Worm (Caenorhabditis elegans) whole organism, late embryonic: ENCODE measurements around the gene nhr-30.

Experiments used
- C08G9.2 ChIP-seq: sonication (generic microtip); optimal IDR thresholded peaks from 2 replicates; lab custom pipeline; 2016; ENCODE audit warnings: mild to moderate bottlenecking, missing genetic modification characterization, moderate library complexity, missing compliant biosample characterization
- C38D4.7 ChIP-seq: fragments of 200-800 bp; sonication (Bioruptor generic); optimal IDR thresholded peaks from 2 replicates; lab custom pipeline; 2018; ENCODE audit warnings: mild to moderate bottlenecking, missing genetic modification characterization, moderate library complexity, missing compliant biosample characterization
- F13H6.1 ChIP-seq: sonication (generic microtip); optimal IDR thresholded peaks from 2 replicates; lab custom pipeline; 2016; ENCODE audit warnings: missing genetic modification characterization, missing compliant biosample characterization
- Y22D7AL.16 ChIP-seq: sonication (generic microtip); optimal IDR thresholded peaks from 2 replicates; lab custom pipeline; 2016; ENCODE audit warnings: missing genetic modification characterization, missing compliant biosample characterization
- ahr-1 ChIP-seq: sonication (generic microtip); optimal IDR thresholded peaks from 2 replicates; lab custom pipeline; 2016; ENCODE audit warnings: missing genetic modification characterization, missing compliant biosample characterization
- ama-1 ChIP-seq: fragments of 150-350 bp; optimal IDR thresholded peaks from 2 replicates; lab custom pipeline; 2014
- ceh-14 ChIP-seq: sonication (generic microtip); optimal IDR thresholded peaks from 2 replicates; lab custom pipeline; 2016; ENCODE audit warnings: missing genotype, missing genetic modification characterization, missing compliant biosample characterization
- ceh-24 ChIP-seq: sonication (generic microtip); optimal IDR thresholded peaks from 2 replicates; lab custom pipeline; 2016; ENCODE audit warnings: mild to moderate bottlenecking, missing genetic modification characterization, missing compliant biosample characterization
- ceh-34 ChIP-seq: sonication (generic microtip); optimal IDR thresholded peaks from 2 replicates; lab custom pipeline; 2016; ENCODE audit warnings: mild to moderate bottlenecking, missing genetic modification characterization, missing compliant biosample characterization
- ceh-6 ChIP-seq: fragments of 200-800 bp; sonication (Bioruptor generic); optimal IDR thresholded peaks from 2 replicates; lab custom pipeline; 2018; ENCODE audit warnings: mild to moderate bottlenecking, missing genetic modification characterization, missing compliant biosample characterization
- che-1 ChIP-seq: sonication (generic microtip); optimal IDR thresholded peaks from 2 replicates; lab custom pipeline; 2016; ENCODE audit warnings: mild to moderate bottlenecking, missing genetic modification characterization, missing compliant biosample characterization
- dmd-4 ChIP-seq: sonication (generic microtip); optimal IDR thresholded peaks from 2 replicates; lab custom pipeline; 2016; ENCODE audit warnings: borderline replicate concordance, missing genetic modification characterization, missing compliant biosample characterization
- dve-1 ChIP-seq: sonication (generic microtip); optimal IDR thresholded peaks from 2 replicates; lab custom pipeline; 2017; ENCODE audit warnings: antibody characterized with exemption, mild to moderate bottlenecking, missing genetic modification characterization, missing compliant biosample characterization
- elt-2 ChIP-seq: sonication (generic microtip); optimal IDR thresholded peaks from 2 replicates; lab custom pipeline; 2016; ENCODE audit warnings: missing genetic modification reagents, missing genetic modification characterization, missing compliant biosample characterization
- elt-4 ChIP-seq: sonication (generic microtip); optimal IDR thresholded peaks from 2 replicates; lab custom pipeline; 2016; ENCODE audit warnings: missing genetic modification characterization, missing compliant biosample characterization
- ets-4 ChIP-seq: sonication (generic microtip); optimal IDR thresholded peaks from 2 replicates; lab custom pipeline; 2016; ENCODE audit warnings: missing genetic modification characterization, missing compliant biosample characterization
- fkh-10 ChIP-seq: fragments of 150-350 bp; optimal IDR thresholded peaks from 2 replicates; lab custom pipeline; 2014; ENCODE audit warnings: missing biosample characterization, missing genetic modification reagents, missing genetic modification characterization
- fkh-6 ChIP-seq: sonication (generic microtip); optimal IDR thresholded peaks from 2 replicates; lab custom pipeline; 2016; ENCODE audit warnings: missing genetic modification characterization, missing compliant biosample characterization
- gmeb-2 ChIP-seq: sonication (generic microtip); optimal IDR thresholded peaks from 2 replicates; lab custom pipeline; 2016; ENCODE audit warnings: missing genetic modification characterization, inconsistent platforms, missing compliant biosample characterization
- hlh-13 ChIP-seq: fragments of 200-800 bp; sonication (Bioruptor generic); optimal IDR thresholded peaks from 2 replicates; lab custom pipeline; 2018; ENCODE audit warnings: mild to moderate bottlenecking, missing genetic modification characterization, missing compliant biosample characterization
- hlh-15 ChIP-seq: sonication (generic microtip); optimal IDR thresholded peaks from 2 replicates; lab custom pipeline; 2016; ENCODE audit warnings: missing genetic modification characterization, missing compliant biosample characterization
- hlh-30 ChIP-seq: sonication (generic microtip); optimal IDR thresholded peaks from 2 replicates; lab custom pipeline; 2017; ENCODE audit warnings: antibody characterized with exemption, missing genetic modification characterization, missing compliant biosample characterization; ENCODE audit not compliant: insufficient read depth
- hlh-6 ChIP-seq: sonication (generic microtip); optimal IDR thresholded peaks from 2 replicates; lab custom pipeline; 2016; ENCODE audit warnings: missing genotype, missing genetic modification characterization, missing compliant biosample characterization
- madf-2 ChIP-seq: sonication (generic microtip); optimal IDR thresholded peaks from 2 replicates; lab custom pipeline; 2017; ENCODE audit warnings: missing genetic modification characterization, missing compliant biosample characterization
- nfya-1 ChIP-seq: sonication (generic microtip); optimal IDR thresholded peaks from 2 replicates; lab custom pipeline; 2017; ENCODE audit warnings: missing genetic modification characterization, mild to moderate bottlenecking, missing compliant biosample characterization, antibody characterized with exemption, moderate library complexity
- nhr-11 ChIP-seq: fragments of 150-350 bp; optimal IDR thresholded peaks from 2 replicates; lab custom pipeline; 2014; ENCODE audit warnings: missing biosample characterization, missing genetic modification characterization
- nhr-232 ChIP-seq: sonication (generic microtip); optimal IDR thresholded peaks from 2 replicates; lab custom pipeline; 2016; ENCODE audit warnings: missing genetic modification characterization, missing compliant biosample characterization
- odd-2 ChIP-seq: sonication (generic microtip); optimal IDR thresholded peaks from 2 replicates; lab custom pipeline; 2017; ENCODE audit warnings: antibody characterized with exemption, mild to moderate bottlenecking, missing genetic modification characterization, missing compliant biosample characterization
- pat-9 ChIP-seq: fragments of 200-800 bp; sonication (Bioruptor generic); optimal IDR thresholded peaks from 2 replicates; lab custom pipeline; 2018; ENCODE audit warnings: mild to moderate bottlenecking, missing genetic modification characterization, moderate library complexity, missing compliant biosample characterization
- pax-1 ChIP-seq: fragments of 150-350 bp; optimal IDR thresholded peaks from 2 replicates; lab custom pipeline; 2014; ENCODE audit warnings: missing biosample characterization, missing genetic modification characterization
- pha-2 ChIP-seq: sonication (generic microtip); optimal IDR thresholded peaks from 2 replicates; lab custom pipeline; 2017; ENCODE audit warnings: mild to moderate bottlenecking, missing genetic modification characterization, missing compliant biosample characterization
- pros-1 ChIP-seq: fragments of 150-350 bp; optimal IDR thresholded peaks from 2 replicates; lab custom pipeline; 2014; ENCODE audit warnings: missing biosample characterization, missing genetic modification reagents, missing genetic modification characterization
- rnt-1 ChIP-seq: sonication (generic microtip); optimal IDR thresholded peaks from 2 replicates; lab custom pipeline; 2016; ENCODE audit warnings: missing genetic modification characterization, missing compliant biosample characterization
- sox-2 ChIP-seq: fragments of 200-800 bp; sonication (Bioruptor generic); IDR thresholded peaks from 2 replicates; pipeline ENCODE4 v1.3.6; 2022; ENCODE audit warnings: missing genetic modification reagents, missing genetic modification characterization, missing compliant biosample characterization
- syd-9 ChIP-seq: sonication (generic microtip); optimal IDR thresholded peaks from 2 replicates; lab custom pipeline; 2016; ENCODE audit warnings: mild to moderate bottlenecking, missing genetic modification characterization, moderate library complexity, missing compliant biosample characterization
- tbx-2 ChIP-seq: sonication (generic microtip); optimal IDR thresholded peaks from 2 replicates; lab custom pipeline; 2016; ENCODE audit warnings: missing genetic modification characterization, missing compliant biosample characterization
- zip-5 ChIP-seq: sonication (generic microtip); optimal IDR thresholded peaks from 2 replicates; lab custom pipeline; 2016; ENCODE audit warnings: missing genetic modification characterization, missing compliant biosample characterization

Gene nhr-30

DNA sequence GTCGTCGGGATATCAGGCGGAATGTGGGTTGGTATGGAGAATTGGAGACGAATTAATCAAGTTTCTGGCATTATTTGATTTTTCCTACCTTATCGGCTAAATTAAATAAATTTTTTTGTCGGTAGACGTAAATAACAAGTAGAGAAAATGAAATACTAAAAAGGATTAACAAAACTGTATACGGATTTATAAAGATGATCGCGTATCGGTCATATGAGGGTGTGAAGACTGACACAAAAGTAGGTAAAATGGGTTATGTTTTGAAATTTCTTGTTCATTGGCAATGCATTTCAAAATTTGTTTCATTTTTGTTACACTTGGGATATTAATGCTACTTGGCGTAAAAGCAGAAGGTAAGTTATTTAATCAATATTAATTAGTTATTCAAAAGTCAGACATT lies 14.5 kb downstream of the nhr-30 start, which contains the start of the genes C25E10.16 and C25E10.13:
Gene C25E10.16, minus strand, starts transcription at position 101 of the 400 bp plus-strand sequence.
Gene C25E10.13, plus strand, starts transcription at position 256 of the 400 bp plus-strand sequence.
- no peak for TF ChIP-seq elt-2 (tag; lab: Kevin White, UChicago)
- TF ChIP-seq ceh-6, result no peak
- TF ChIP-seq hlh-13 (GFP tag; lab: Kevin White, UChicago), result no peak
- TF ChIP-seq nhr-11, result no peak
- TF ChIP-seq syd-9 (tag; lab: Kevin White, UChicago), result no peak
- TF ChIP-seq Y22D7AL.16 (tag; lab: Kevin White, UChicago), result no peak
- TF ChIP-seq C08G9.2, result no peak
- TF ChIP-seq dve-1 (tag; lab: Kevin White, UChicago), result no peak

DNA sequence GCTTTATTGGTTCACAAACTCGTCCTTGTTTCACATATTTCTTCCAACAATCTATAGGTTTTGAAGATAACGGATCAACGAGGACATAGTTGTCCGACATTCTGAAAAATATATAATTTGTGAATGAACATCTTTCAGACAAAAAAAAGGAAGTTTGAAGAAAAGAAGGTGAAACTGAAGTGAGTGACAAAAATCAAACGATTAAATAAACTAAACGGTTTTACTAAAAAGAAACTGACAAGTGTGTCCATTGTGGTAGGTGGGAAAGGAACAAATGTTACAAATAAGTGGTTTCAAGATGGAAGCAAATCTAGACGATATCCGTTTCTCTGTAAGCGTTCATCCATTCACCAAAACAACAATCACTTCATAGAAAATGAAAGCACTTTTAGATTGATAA lies 17.4 kb downstream of the nhr-30 start, which contains the start of gene C25E10.12:
Gene C25E10.12, minus strand, starts transcription at position 101 of the 400 bp plus-strand sequence.
- TF ChIP-seq zip-5 (tag; lab: Kevin White, UChicago) (no peak), che-1 (tag; lab: Kevin White, UChicago) (no peak), hlh-6 (tag; lab: Kevin White, UChicago) (no peak), ceh-14 (tag; lab: Kevin White, UChicago) (no peak), nhr-232 (tag; lab: Kevin White, UChicago) (no peak), F13H6.1 (tag; lab: Kevin White, UChicago) (no peak), ahr-1 (tag; lab: Kevin White, UChicago) (no peak), pax-1 (tag; lab: Kevin White, UChicago) (no peak), rnt-1 (tag; lab: Kevin White, UChicago) (no peak), elt-4 (tag; lab: Kevin White, UChicago) (no peak)

ce11 chrV:9063134-9063533 lies 18.2 kb downstream of the nhr-30 start:
- TF ChIP-seq hlh-15 (tag; lab: Kevin White, UChicago) (no peak), pros-1 (tag; lab: Kevin White, UChicago) (no peak), C38D4.7 (GFP tag; lab: Kevin White, UChicago) (no peak), pat-9 (tag; lab: Kevin White, UChicago) (no peak), zip-5 (tag; lab: Kevin White, UChicago) (no peak), hlh-30 (no peak), madf-2 (tag; lab: Kevin White, UChicago) (no peak), nhr-11 (no peak), gmeb-2 (tag; lab: Kevin White, UChicago) (no peak), syd-9 (tag; lab: Kevin White, UChicago) (no peak), rnt-1 (tag; lab: Kevin White, UChicago) (no peak), ceh-34 (tag; lab: Kevin White, UChicago) (no peak), tbx-2 (tag; lab: Kevin White, UChicago) (no peak), ets-4 (tag; lab: Kevin White, UChicago) (no peak)
- TF ChIP-seq, all 69 proteins: peak for 0

ce11 chrV:9065001-9065400 lies 20.0 kb downstream of the nhr-30 start:
- TF ChIP-seq fkh-10 (GFP tag; lab: Kevin White, UChicago), result no peak
- TF ChIP-seq ama-1 (lab: Kevin White, UChicago), result no peak
- TF ChIP-seq zip-5 (tag; lab: Kevin White, UChicago), result no peak
- TF ChIP-seq hlh-6 (tag; lab: Kevin White, UChicago), result no peak
- TF ChIP-seq hlh-15 (tag; lab: Kevin White, UChicago), result no peak
- no peak for TF ChIP-seq ceh-24 (tag; lab: Kevin White, UChicago)

DNA sequence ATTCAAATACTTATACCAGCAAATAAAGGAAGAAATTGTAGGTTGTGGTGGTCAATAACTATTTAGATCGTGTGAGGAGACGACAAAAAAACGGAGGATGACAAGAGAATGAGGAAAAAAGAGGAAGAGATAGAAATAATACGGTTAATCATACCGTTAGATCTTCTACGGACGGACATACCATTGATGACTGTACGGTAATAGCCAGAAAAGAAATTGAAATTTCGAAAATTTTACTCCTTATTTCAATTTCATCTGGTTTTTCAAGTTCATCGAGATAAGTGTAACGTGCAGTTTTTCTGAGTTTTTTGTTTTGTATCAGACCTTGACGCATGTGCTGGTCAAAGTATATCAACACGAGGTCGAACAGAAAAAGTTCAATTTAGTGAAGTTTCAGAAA lies 20.9 kb downstream of the nhr-30 start:
- TF ChIP-seq nhr-11, result no peak
- TF ChIP-seq F13H6.1 (tag; lab: Kevin White, UChicago), result no peak
- no peak for TF ChIP-seq ceh-6
- no peak for TF ChIP-seq fkh-6 (tag; lab: Kevin White, UChicago)
- no peak for TF ChIP-seq nfya-1 (tag; lab: Kevin White, UChicago)
- no peak for TF ChIP-seq pha-2 (tag; lab: Kevin White, UChicago)
- TF ChIP-seq sox-2 (GFP tag; lab: Robert Waterston, UW), result no peak
- no peak for TF ChIP-seq C08G9.2
- no peak for TF ChIP-seq fkh-10 (GFP tag; lab: Kevin White, UChicago)
- TF ChIP-seq ceh-34 (tag; lab: Kevin White, UChicago), result no peak
- no peak for TF ChIP-seq dmd-4 (tag; lab: Kevin White, UChicago)
- no peak for TF ChIP-seq odd-2 (tag; lab: Kevin White, UChicago)
- TF ChIP-seq dve-1 (tag; lab: Kevin White, UChicago), result no peak
- no peak for TF ChIP-seq zip-5 (tag; lab: Kevin White, UChicago)
- TF ChIP-seq C38D4.7 (GFP tag; lab: Kevin White, UChicago), result no peak
